Fruit fly (Drosophila melanogaster) whole organism, embryonic: ENCODE data around the gene CG31886.

ENCODE experiments used
- Atf6 ChIP-seq: fragments of 200-800 bp; sonication (Bioruptor generic); IDR thresholded peaks from 2 replicates; pipeline ENCODE4 v1.3.6; 2022; ENCODE audit warnings: missing biosample characterization, missing genetic modification characterization
- B-H1 ChIP-seq: fragments of 200-800 bp; sonication (Bioruptor generic); IDR thresholded peaks from 3 replicates; pipeline ENCODE4 v1.3.6; 2022; ENCODE audit warnings: missing biosample characterization, missing genetic modification characterization
- Blimp-1 ChIP-seq: fragments of 200-800 bp; sonication (Bioruptor generic); optimal IDR thresholded peaks from 3 replicates; lab custom pipeline; 2018; ENCODE audit warnings: missing biosample characterization, missing genetic modification characterization, mild to moderate bottlenecking, moderate library complexity, missing genetic modification reagents
- CG12391 ChIP-seq: fragments of 200-800 bp; sonication (Bioruptor generic); optimal IDR thresholded peaks from 3 replicates; lab custom pipeline; 2018; ENCODE audit warnings: missing biosample characterization, mild to moderate bottlenecking, missing genetic modification characterization, moderate library complexity
- CG12769 ChIP-seq: fragments of 200-800 bp; sonication (Bioruptor generic); optimal IDR thresholded peaks from 2 replicates; lab custom pipeline; 2019; ENCODE audit warnings: missing biosample characterization, mild to moderate bottlenecking, missing genetic modification characterization, moderate library complexity
- CG15479 ChIP-seq: fragments of 200-800 bp; sonication (Bioruptor generic); optimal IDR thresholded peaks from 3 replicates; lab custom pipeline; 2019; ENCODE audit warnings: missing biosample characterization, mild to moderate bottlenecking, missing genetic modification characterization, moderate library complexity
- CG15601 ChIP-seq: fragments of 200-800 bp; sonication (Bioruptor generic); optimal IDR thresholded peaks from 3 replicates; lab custom pipeline; 2019; ENCODE audit warnings: missing biosample characterization, mild to moderate bottlenecking, missing genetic modification characterization, moderate library complexity
- CG15696 ChIP-seq: fragments of 200-800 bp; sonication (Bioruptor generic); optimal IDR thresholded peaks from 2 replicates; lab custom pipeline; 2019; ENCODE audit warnings: missing biosample characterization, mild to moderate bottlenecking, missing genetic modification characterization, moderate library complexity
- CG2120 ChIP-seq: fragments of 200-800 bp; sonication (Bioruptor generic); optimal IDR thresholded peaks from 3 replicates; lab custom pipeline; 2016; ENCODE audit warnings: missing biosample characterization, missing genetic modification characterization
- CG2199 ChIP-seq: fragments of 200-800 bp; sonication (Bioruptor generic); IDR thresholded peaks from 3 replicates; pipeline ENCODE4 v1.3.6; 2022; ENCODE audit warnings: missing biosample characterization, missing genetic modification characterization
- CG32772 ChIP-seq: fragments of 200-800 bp; sonication (Bioruptor generic); IDR thresholded peaks from 2 replicates; pipeline ENCODE4 v1.3.6; 2022; ENCODE audit warnings: missing biosample characterization, missing genetic modification characterization
- CG34224 ChIP-seq: fragments of 200-800 bp; sonication (Bioruptor generic); IDR thresholded peaks from 3 replicates; pipeline ENCODE4 v1.3.6; 2022; ENCODE audit warnings: missing biosample characterization, missing genetic modification characterization; ENCODE audit not compliant: partially characterized antibody
- CG34376 ChIP-seq: fragments of 200-800 bp; sonication (Bioruptor generic); optimal IDR thresholded peaks from 2 replicates; lab custom pipeline; 2018; ENCODE audit warnings: missing biosample characterization, mild to moderate bottlenecking, missing genetic modification characterization
- CG4617 ChIP-seq: fragments of 200-800 bp; sonication (Bioruptor generic); optimal IDR thresholded peaks from 3 replicates; lab custom pipeline; 2016; ENCODE audit warnings: missing biosample characterization, missing genetic modification characterization, borderline replicate concordance
- CG7963 ChIP-seq: fragments of 200-800 bp; sonication (Bioruptor generic); IDR thresholded peaks from 3 replicates; pipeline ENCODE4 v1.3.6; 2022; ENCODE audit warnings: missing biosample characterization, missing genetic modification characterization; ENCODE audit not compliant: partially characterized antibody
- CG8924 ChIP-seq: fragments of 200-800 bp; optimal IDR thresholded peaks from 3 replicates; lab custom pipeline; 2019; ENCODE audit warnings: missing biosample characterization, mild to moderate bottlenecking, missing genetic modification characterization, moderate library complexity
- CG9932 ChIP-seq: fragments of 200-800 bp; sonication (Bioruptor generic); IDR thresholded peaks from 2 replicates; pipeline ENCODE4 v1.3.6; 2022; ENCODE audit warnings: missing biosample characterization, missing genetic modification characterization
- CoRest ChIP-seq: fragments of 200-800 bp; sonication (Bioruptor generic); optimal IDR thresholded peaks from 3 replicates; lab custom pipeline; 2018; ENCODE audit warnings: missing biosample characterization, mild to moderate bottlenecking, missing genetic modification characterization, moderate library complexity
- Ets65A ChIP-seq: fragments of 200-800 bp; sonication (Bioruptor generic); peaks from one replicate; lab custom pipeline; 2016; ENCODE audit warnings: missing biosample characterization, missing genetic modification characterization
- Fer1 ChIP-seq: fragments of 200-800 bp; sonication (Bioruptor generic); optimal IDR thresholded peaks from 2 replicates; lab custom pipeline; 2017; ENCODE audit warnings: missing biosample characterization, mild to moderate bottlenecking, missing genetic modification characterization
- Fer3 ChIP-seq: fragments of 200-800 bp; sonication (Bioruptor generic); optimal IDR thresholded peaks from 2 replicates; lab custom pipeline; 2018; ENCODE audit warnings: missing biosample characterization, mild to moderate bottlenecking, missing genetic modification characterization, moderate library complexity
- HmgZ ChIP-seq: fragments of 200-800 bp; sonication (Bioruptor generic); optimal IDR thresholded peaks from 2 replicates; lab custom pipeline; 2018; ENCODE audit warnings: missing biosample characterization, mild to moderate bottlenecking, missing genetic modification characterization
- Hmx ChIP-seq: fragments of 200-800 bp; sonication (Bioruptor generic); optimal IDR thresholded peaks from 2 replicates; lab custom pipeline; 2016; ENCODE audit warnings: missing biosample characterization, missing genetic modification characterization
- Lim3 ChIP-seq: fragments of 200-800 bp; sonication (Bioruptor generic); IDR thresholded peaks from 2 replicates; pipeline ENCODE4 v1.3.6; 2022; ENCODE audit warnings: missing biosample characterization, missing genetic modification characterization
- Max ChIP-seq: fragments of 200-800 bp; sonication (Bioruptor generic); optimal IDR thresholded peaks from 2 replicates; lab custom pipeline; 2016; ENCODE audit warnings: missing biosample characterization, mild to moderate bottlenecking, missing genetic modification characterization
- Med ChIP-seq: fragments of 200-800 bp; sonication (Bioruptor generic); peaks from one replicate; lab custom pipeline; 2016; ENCODE audit warnings: missing biosample characterization, missing genetic modification characterization, mild to moderate bottlenecking, inconsistent platforms, moderate library complexity
- Nf-YC ChIP-seq: fragments of 200-800 bp; optimal IDR thresholded peaks from 3 replicates; lab custom pipeline; 2019; ENCODE audit warnings: missing biosample characterization, mild to moderate bottlenecking, missing genetic modification characterization, moderate library complexity
- Pdp1 ChIP-seq, 2 experiments: fragments of 200-800 bp; sonication (Bioruptor generic); optimal IDR thresholded peaks; 3 replicates each; lab custom pipeline; 2016; ENCODE audit warnings: missing biosample characterization in 2 of 2, missing genetic modification characterization in 2 of 2, mild to moderate bottlenecking in 1 of 2, moderate library complexity in 1 of 2
- Spps ChIP-seq: fragments of 200-800 bp; sonication (Bioruptor generic); optimal IDR thresholded peaks from 2 replicates; lab custom pipeline; 2018; ENCODE audit warnings: missing biosample characterization, mild to moderate bottlenecking, missing genetic modification characterization
- Usf ChIP-seq: fragments of 200-800 bp; sonication (Bioruptor generic); optimal IDR thresholded peaks from 2 replicates; lab custom pipeline; 2017; ENCODE audit warnings: missing genotype, missing biosample characterization, missing genetic modification characterization
- corto ChIP-seq: fragments of 200-800 bp; sonication (Bioruptor generic); optimal IDR thresholded peaks from 2 replicates; lab custom pipeline; 2016; ENCODE audit warnings: missing biosample characterization, mild to moderate bottlenecking, missing genetic modification characterization, moderate library complexity
- crp ChIP-seq, 2 experiments: fragments of 200-800 bp; sonication (Bioruptor generic); optimal IDR thresholded peaks; 2 replicates in 1 of 2; 3 replicates in 1 of 2; lab custom pipeline; 2017; ENCODE audit warnings: missing biosample characterization in 2 of 2, missing genetic modification characterization in 2 of 2, mild to moderate bottlenecking in 1 of 2, moderate library complexity in 1 of 2
- eve ChIP-seq, 2 experiments: fragments of >200 bp; optimal IDR thresholded peaks; 2 replicates each; lab custom pipeline; 2017; ENCODE audit warnings: missing biosample characterization in 2 of 2, missing genetic modification characterization in 2 of 2
- exex ChIP-seq: fragments of 200-800 bp; sonication (Bioruptor generic); optimal IDR thresholded peaks from 4 replicates; lab custom pipeline; 2018; ENCODE audit warnings: missing biosample characterization, mild to moderate bottlenecking, missing genetic modification characterization, moderate library complexity
- grau ChIP-seq: fragments of 200-800 bp; optimal IDR thresholded peaks from 3 replicates; lab custom pipeline; 2019; ENCODE audit warnings: missing biosample characterization, mild to moderate bottlenecking, missing genetic modification characterization, moderate library complexity
- gt ChIP-seq: fragments of 200-800 bp; sonication (Bioruptor generic); IDR thresholded peaks from 2 replicates; pipeline ENCODE4 v1.3.6; 2022; ENCODE audit warnings: missing biosample characterization, missing genetic modification characterization
- hb ChIP-seq: fragments of 200-800 bp; sonication (Bioruptor generic); IDR thresholded peaks from 3 replicates; pipeline ENCODE4 v1.3.6; 2022; ENCODE audit warnings: missing biosample characterization, missing genetic modification characterization; ENCODE audit not compliant: partially characterized antibody
- hth ChIP-seq: fragments of >200 bp; optimal IDR thresholded peaks from 2 replicates; lab custom pipeline; 2017; ENCODE audit warnings: inconsistent platforms
- jing ChIP-seq: fragments of 200-800 bp; sonication (Bioruptor generic); optimal IDR thresholded peaks from 2 replicates; lab custom pipeline; 2018; ENCODE audit warnings: missing biosample characterization, mild to moderate bottlenecking, missing genetic modification characterization
- klu ChIP-seq: fragments of 200-800 bp; sonication (Bioruptor generic); IDR thresholded peaks from 2 replicates; pipeline ENCODE4 v1.3.6; 2022; ENCODE audit warnings: missing biosample characterization, missing genetic modification characterization
- lbe ChIP-seq: fragments of 200-800 bp; sonication (Bioruptor generic); optimal IDR thresholded peaks from 2 replicates; lab custom pipeline; 2016; ENCODE audit warnings: missing biosample characterization, mild to moderate bottlenecking, missing genetic modification characterization
- mirr ChIP-seq: fragments of 200-800 bp; sonication (Bioruptor generic); optimal IDR thresholded peaks from 3 replicates; lab custom pipeline; 2018; ENCODE audit warnings: missing biosample characterization, mild to moderate bottlenecking, missing genetic modification characterization
- pzg ChIP-seq: fragments of 200-800 bp; sonication (Bioruptor generic); optimal IDR thresholded peaks from 3 replicates; lab custom pipeline; 2018; ENCODE audit warnings: missing biosample characterization, mild to moderate bottlenecking, missing genetic modification characterization, moderate library complexity
- sd ChIP-seq: fragments of 200-800 bp; sonication (Bioruptor generic); optimal IDR thresholded peaks from 3 replicates; lab custom pipeline; 2018; ENCODE audit warnings: missing biosample characterization, mild to moderate bottlenecking, missing genetic modification characterization, moderate library complexity
- stwl ChIP-seq: fragments of 200-800 bp; sonication (Bioruptor generic); optimal IDR thresholded peaks from 3 replicates; lab custom pipeline; 2018; ENCODE audit warnings: missing biosample characterization, mild to moderate bottlenecking, missing genetic modification characterization, moderate library complexity
- sug ChIP-seq: fragments of 200-800 bp; optimal IDR thresholded peaks from 2 replicates; lab custom pipeline; 2019; ENCODE audit warnings: missing biosample characterization, mild to moderate bottlenecking, missing genetic modification characterization, moderate library complexity
- trem ChIP-seq: fragments of 200-800 bp; optimal IDR thresholded peaks from 3 replicates; lab custom pipeline; 2019; ENCODE audit warnings: missing biosample characterization, mild to moderate bottlenecking, missing genetic modification characterization, moderate library complexity
- vnd ChIP-seq: fragments of 200-800 bp; sonication (Bioruptor generic); IDR thresholded peaks from 3 replicates; pipeline ENCODE4 v1.3.6; 2022; ENCODE audit warnings: missing biosample characterization, missing genetic modification characterization; ENCODE audit not compliant: partially characterized antibody

The CG31886 gene

DNA sequence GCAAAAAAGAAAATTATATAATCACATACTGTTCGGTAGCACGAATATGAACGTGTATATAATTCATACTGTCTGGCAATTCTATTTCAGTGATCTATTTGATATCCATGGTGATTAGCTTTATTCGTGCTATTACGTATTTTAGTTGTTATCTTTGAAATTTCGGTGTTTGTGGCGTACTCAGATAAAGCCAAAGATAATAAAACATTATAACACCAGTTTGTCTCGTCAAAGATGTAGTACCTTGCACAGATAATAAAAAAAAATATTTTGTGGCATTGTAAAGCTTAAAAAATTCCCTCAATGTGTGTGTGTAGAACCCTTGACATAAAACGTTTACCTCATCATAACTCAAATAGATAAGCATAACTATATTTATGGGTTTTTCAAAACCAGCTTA is 10.9 kb downstream of the CG31886 start (continued):
- TF ChIP-seq Nf-YC (tag; lab: Kevin White, UChicago) (peak; percentile 25), CG8924 (no peak), hth (lab: Kevin White, UChicago) (no peak), Lim3 (no peak), HmgZ (tag; lab: Kevin White, UChicago) (no peak), Fer3 (tag; lab: Kevin White, UChicago) (no peak), jing (GFP tag; lab: Kevin White, UChicago) (no peak), pzg (GFP tag; lab: Kevin White, UChicago) (no peak), Atf6 (GFP tag; lab: Robert Waterston, UW) (no peak), B-H1 (GFP tag; lab: Robert Waterston, UW) (no peak), Usf (GFP tag; lab: Kevin White, UChicago) (no peak), klu (GFP tag; lab: Robert Waterston, UW) (no peak), CG32772 (GFP tag; lab: Robert Waterston, UW) (no peak), sug (peak; percentile 16), Spps (no peak), Blimp-1 (GFP tag; lab: Kevin White, UChicago) (no peak), CG9932 (GFP tag; lab: Robert Waterston, UW) (no peak)
- TF ChIP-seq, all 482 proteins: peak for 13

DNA sequence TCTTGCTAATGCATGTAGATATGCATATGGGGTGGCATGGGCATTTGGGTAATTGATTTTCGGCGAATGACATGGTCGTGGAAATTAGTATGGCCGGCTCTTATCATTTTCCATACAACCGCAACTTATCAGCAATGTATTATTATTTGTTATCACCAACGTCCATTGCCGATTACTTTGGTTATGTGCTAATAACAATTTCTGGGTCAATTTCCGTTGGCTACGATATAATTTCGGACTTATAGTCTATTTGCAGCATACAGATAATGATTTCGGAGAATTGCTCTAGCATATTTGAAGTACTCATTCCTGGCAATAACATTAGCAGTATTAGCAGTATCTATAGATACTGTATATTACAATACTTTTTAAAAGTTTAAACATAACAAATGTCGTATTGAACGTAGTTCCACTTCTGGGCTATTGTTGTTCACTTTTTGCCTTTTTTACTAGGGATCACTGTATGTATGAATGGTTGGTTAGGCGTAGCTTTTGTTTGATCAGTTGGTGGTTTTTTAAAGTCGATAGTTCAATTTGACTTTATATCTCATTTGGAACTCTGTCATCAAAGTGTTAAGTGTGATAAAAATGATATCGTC is 12.0 kb downstream of the CG31886 start, which contains the start of gene CG46397:
TSS of gene CG46397 (plus strand) at position 549 of the 599 bp plus-strand sequence.
- TF ChIP-seq eve (GFP tag; optimal IDR thresholded peaks at IDR 0.05; lab: Kevin White, UChicago) (peak in 1 of 2 experiments; percentile 4), Med (GFP tag; lab: Kevin White, UChicago) (peak; percentile 16), Hmx (no peak), CG15601 (tag; lab: Kevin White, UChicago) (no peak), grau (tag; lab: Kevin White, UChicago) (peak; percentile 63), CG34376 (peak; percentile 59), Pdp1 (GFP tag; optimal IDR thresholded peaks at IDR 0.05; lab: Kevin White, UChicago) (peak in 1 of 2 experiments; percentile 8), Fer1 (GFP tag; lab: Kevin White, UChicago) (peak; percentile 9), CG15479 (GFP tag; lab: Kevin White, UChicago) (peak; percentile 33), exex (peak; percentile 94), sd (tag; lab: Kevin White, UChicago) (peak; percentile 21), CoRest (tag; lab: Kevin White, UChicago) (no peak), mirr (GFP tag; lab: Kevin White, UChicago) (peak; percentile 83)

dm6 chr2L:8943110-8943509 is 15.7 kb downstream of the CG31886 start, which contains the start of gene CG9515:
Gene CG9515, minus strand, starts transcription at chr2L:8943257.
- no peak for TF ChIP-seq gt
- TF ChIP-seq vnd (GFP tag; lab: Robert Waterston, UW): peak; percentile 69
- no peak for TF ChIP-seq corto (GFP tag; lab: Kevin White, UChicago)
- TF ChIP-seq crp (GFP tag; optimal IDR thresholded peaks at IDR 0.05; lab: Kevin White, UChicago): peak; percentile 37 to 85
- peak; percentile 20 for TF ChIP-seq lbe (GFP tag; lab: Kevin White, UChicago)
- peak; percentile 99 for TF ChIP-seq stwl
- peak; percentile 24 for TF ChIP-seq CG2120
- TF ChIP-seq Ets65A (GFP tag; lab: Kevin White, UChicago): peak; percentile 83
- TF ChIP-seq Max (GFP tag; lab: Kevin White, UChicago): peak; percentile 55
- TF ChIP-seq CG34224 (GFP tag; lab: Robert Waterston, UW): peak; percentile 85
- TF ChIP-seq hb (GFP tag; lab: Robert Waterston, UW): peak; percentile 91
- TF ChIP-seq trem (tag; lab: Kevin White, UChicago): peak; percentile 58
- peak; percentile 97 for TF ChIP-seq CG7963 (GFP tag; lab: Robert Waterston, UW)
- TF ChIP-seq CG12769 (tag; lab: Kevin White, UChicago): peak; percentile 14
- TF ChIP-seq CG15696 (tag; lab: Kevin White, UChicago): no peak
- 0 out of 3 replicates have a peak, but pooled peaks have one; percentile 55 for TF ChIP-seq CG2199 (GFP tag; lab: Robert Waterston, UW)
- TF ChIP-seq CG4617 (GFP tag; lab: Kevin White, UChicago): peak; percentile 15
- peak; percentile 5 for TF ChIP-seq CG12391 (tag; lab: Kevin White, UChicago)
